Fruit fly (Drosophila melanogaster) whole organism, pupa: Measurements from ENCODE around the gene Kebab.

Experiments
- Ets98B ChIP-seq: fragments of 200-800 bp; sonication (Bioruptor generic); IDR thresholded peaks from 2 replicates; pipeline ENCODE4 v1.3.6; 2022; ENCODE audit warnings: missing biosample characterization, missing genetic modification characterization
- Pif1B ChIP-seq: fragments of 200-800 bp; sonication (Bioruptor generic); optimal IDR thresholded peaks from 3 replicates; lab custom pipeline; 2016; ENCODE audit warnings: missing biosample characterization, missing genetic modification characterization

- TF ChIP-seq Pif1B (no peak), Ets98B (no peak)
Measured at dm6 chr2L:2013057-2013456, 32.2 kb upstream of the Kebab start.
